Fruit fly (Drosophila melanogaster) whole organism, pupa: ENCODE results near the gene CG31265.

Experiments used
- CG10348 ChIP-seq: fragments of 200-800 bp; sonication (Bioruptor generic); IDR thresholded peaks from 2 replicates; pipeline ENCODE4 v1.3.6; 2022; ENCODE audit warnings: missing biosample characterization, missing genetic modification characterization
- CG12605 ChIP-seq: fragments of 200-800 bp; sonication (Bioruptor generic); IDR thresholded peaks from 2 replicates; pipeline ENCODE4 v1.3.6; 2022; ENCODE audit warnings: missing biosample characterization, missing genetic modification characterization
- CG13204 ChIP-seq: fragments of 200-800 bp; sonication (Bioruptor generic); optimal IDR thresholded peaks from 2 replicates; lab custom pipeline; 2018; ENCODE audit warnings: missing biosample characterization, mild to moderate bottlenecking, missing genetic modification characterization, moderate library complexity
- CG14655 ChIP-seq: fragments of 200-800 bp; sonication (Bioruptor generic); optimal IDR thresholded peaks from 3 replicates; lab custom pipeline; 2017; ENCODE audit warnings: mild to moderate bottlenecking, missing biosample characterization, missing genetic modification reagents, missing genetic modification characterization
- CG15710 ChIP-seq: fragments of 200-800 bp; sonication (Bioruptor generic); optimal IDR thresholded peaks from 2 replicates; lab custom pipeline; 2018; ENCODE audit warnings: missing biosample characterization, mild to moderate bottlenecking, missing genetic modification characterization, moderate library complexity
- CG17806 ChIP-seq: fragments of 200-800 bp; sonication (Bioruptor generic); optimal IDR thresholded peaks from 2 replicates; lab custom pipeline; 2018; ENCODE audit warnings: missing biosample characterization, mild to moderate bottlenecking, missing genetic modification characterization, moderate library complexity
- CG32121 ChIP-seq: fragments of 200-800 bp; sonication (Bioruptor generic); IDR thresholded peaks from 2 replicates; pipeline ENCODE4 v1.3.6; 2022; ENCODE audit warnings: missing biosample characterization, missing genetic modification characterization
- CG34367 ChIP-seq: fragments of 200-800 bp; sonication (Bioruptor generic); optimal IDR thresholded peaks from 2 replicates; lab custom pipeline; 2018; ENCODE audit warnings: missing biosample characterization, mild to moderate bottlenecking, missing genetic modification characterization
- CG4496 ChIP-seq: fragments of 200-800 bp; sonication (Bioruptor generic); IDR thresholded peaks from 3 replicates; pipeline ENCODE4 v1.3.6; 2022; ENCODE audit warnings: missing biosample characterization, missing genetic modification characterization
- CG8159 ChIP-seq: fragments of 200-800 bp; sonication (Bioruptor generic); optimal IDR thresholded peaks from 3 replicates; lab custom pipeline; 2018; ENCODE audit warnings: missing biosample characterization, mild to moderate bottlenecking, missing genetic modification characterization, moderate library complexity
- CG8301 ChIP-seq: fragments of 200-800 bp; sonication (Bioruptor generic); optimal IDR thresholded peaks from 2 replicates; lab custom pipeline; 2018; ENCODE audit warnings: missing biosample characterization, mild to moderate bottlenecking, missing genetic modification characterization
- CG9948 ChIP-seq: fragments of 200-800 bp; sonication (Bioruptor generic); optimal IDR thresholded peaks from 2 replicates; lab custom pipeline; 2018; ENCODE audit warnings: missing biosample characterization, mild to moderate bottlenecking, missing genetic modification characterization, moderate library complexity
- D1 ChIP-seq: fragments of 200-800 bp; sonication (Bioruptor generic); optimal IDR thresholded peaks from 2 replicates; lab custom pipeline; 2018; ENCODE audit warnings: missing biosample characterization, mild to moderate bottlenecking, missing genetic modification characterization, moderate library complexity
- EcR ChIP-seq: fragments of 200-800 bp; sonication (Bioruptor generic); optimal IDR thresholded peaks from 3 replicates; lab custom pipeline; 2019; ENCODE audit warnings: missing biosample characterization, missing genetic modification characterization, mild to moderate bottlenecking, moderate library complexity, missing genetic modification reagents
- Ets98B ChIP-seq: fragments of 200-800 bp; sonication (Bioruptor generic); IDR thresholded peaks from 2 replicates; pipeline ENCODE4 v1.3.6; 2022; ENCODE audit warnings: missing biosample characterization, missing genetic modification characterization
- Pif1A ChIP-seq: fragments of 200-800 bp; sonication (Bioruptor generic); optimal IDR thresholded peaks from 3 replicates; lab custom pipeline; 2016; ENCODE audit warnings: missing biosample characterization, missing genetic modification characterization
- Pif1B ChIP-seq: fragments of 200-800 bp; sonication (Bioruptor generic); optimal IDR thresholded peaks from 3 replicates; lab custom pipeline; 2016; ENCODE audit warnings: missing biosample characterization, missing genetic modification characterization
- Snoo ChIP-seq: fragments of 200-800 bp; sonication (Bioruptor generic); optimal IDR thresholded peaks from 3 replicates; lab custom pipeline; 2017; ENCODE audit warnings: missing biosample characterization, mild to moderate bottlenecking, missing genetic modification characterization, inconsistent platforms
- fd96Ca ChIP-seq: fragments of 200-800 bp; sonication (Bioruptor generic); IDR thresholded peaks from 3 replicates; pipeline ENCODE4 v1.3.6; 2022; ENCODE audit warnings: missing biosample characterization, missing genetic modification characterization
- gl ChIP-seq: fragments of 200-800 bp; sonication (Bioruptor generic); optimal IDR thresholded peaks from 2 replicates; lab custom pipeline; 2018; ENCODE audit warnings: missing biosample characterization, mild to moderate bottlenecking, missing genetic modification characterization
- rn ChIP-seq: fragments of 200-800 bp; sonication (Bioruptor generic); IDR thresholded peaks from 2 replicates; pipeline ENCODE4 v1.3.6; 2022; ENCODE audit warnings: missing biosample characterization, missing genetic modification characterization

CG31265 gene

dm6 chr3R:17149080-17149746 is 21.2 kb downstream of the CG31265 start, which contains the start of the genes m-cup and Det:
TSS of gene m-cup (minus strand) at chr3R:17149412.
TSS of gene Det (plus strand) at chr3R:17149667.
- no peak for TF ChIP-seq CG14655 (GFP tag; lab: Kevin White, UChicago)
- no peak for TF ChIP-seq CG15710 (tag; lab: Kevin White, UChicago)
- TF ChIP-seq CG4496, result 0 out of 3 replicates have a peak, but pooled peaks have one; percentile 41
- TF ChIP-seq CG8301, result no peak
- no peak for TF ChIP-seq CG17806

dm6 chr3R:17150287-17150686 is 22.3 kb downstream of the CG31265 start, which contains the start of gene Smug:
TSS of gene Smug (plus strand) at chr3R:17150587.
- TF ChIP-seq CG15710 (tag; lab: Kevin White, UChicago), result no peak
- TF ChIP-seq CG8301, result no peak
- TF ChIP-seq EcR (GFP tag; lab: Kevin White, UChicago), result no peak
- no peak for TF ChIP-seq CG9948 (tag; lab: Kevin White, UChicago)
- TF ChIP-seq Snoo (tag; lab: Kevin White, UChicago), result no peak
- TF ChIP-seq Pif1A, result no peak
- TF ChIP-seq CG10348 (GFP tag; lab: Robert Waterston, UW), result no peak
- TF ChIP-seq CG14655 (GFP tag; lab: Kevin White, UChicago), result no peak
- no peak for TF ChIP-seq fd96Ca (GFP tag; lab: Robert Waterston, UW)
- TF ChIP-seq CG34367 (tag; lab: Kevin White, UChicago), result no peak
- TF ChIP-seq gl, result no peak
- TF ChIP-seq CG8159 (tag; lab: Kevin White, UChicago), result no peak

- TF ChIP-seq gl (no peak), CG32121 (GFP tag; lab: Robert Waterston, UW) (peak; percentile 42; the same call in 1 of the 2 replicates), fd96Ca (GFP tag; lab: Robert Waterston, UW) (no peak), CG4496 (peak; percentile 78), CG8301 (no peak), CG14655 (GFP tag; lab: Kevin White, UChicago) (no peak), CG9948 (tag; lab: Kevin White, UChicago) (no peak), Snoo (tag; lab: Kevin White, UChicago) (no peak), Pif1A (no peak), Pif1B (GFP tag; lab: Kevin White, UChicago) (peak; percentile 41), D1 (tag; lab: Kevin White, UChicago) (no peak), CG17806 (no peak), CG13204 (GFP tag; lab: Kevin White, UChicago) (no peak), CG15710 (tag; lab: Kevin White, UChicago) (peak; percentile 29), CG8159 (tag; lab: Kevin White, UChicago) (peak; percentile 30), CG34367 (tag; lab: Kevin White, UChicago) (no peak), EcR (GFP tag; lab: Kevin White, UChicago) (no peak), CG12605 (peak; percentile 63), rn (no peak), Ets98B (GFP tag; lab: Robert Waterston, UW) (peak; percentile 69), CG10348 (GFP tag; lab: Robert Waterston, UW) (no peak)
Observed at dm6 chr3R:17151376-17152026, 23.5 kb downstream of the CG31265 start, which contains the start of gene CG5292. TSS of gene CG5292 (plus strand) at chr3R:17151861.

dm6 chr3R:17178140-17178539 is 50.1 kb downstream of the CG31265 start:
- TF ChIP-seq Ets98B (GFP tag; lab: Robert Waterston, UW) (no peak), Pif1B (GFP tag; lab: Kevin White, UChicago) (no peak), CG14655 (GFP tag; lab: Kevin White, UChicago) (no peak), CG8159 (tag; lab: Kevin White, UChicago) (no peak), CG17806 (no peak), CG32121 (GFP tag; lab: Robert Waterston, UW) (no peak), D1 (tag; lab: Kevin White, UChicago) (no peak)
